Worm (Caenorhabditis elegans) whole organism, early embryonic: Measurements from ENCODE around the gene K08B12.3.

ENCODE experiments used
- B0310.2 ChIP-seq: sonication (generic microtip); optimal IDR thresholded peaks from 2 replicates; lab custom pipeline; 2016; ENCODE audit warnings: mild to moderate bottlenecking, missing genetic modification characterization, missing compliant biosample characterization
- F13C5.2 ChIP-seq: sonication (generic microtip); optimal IDR thresholded peaks from 2 replicates; lab custom pipeline; 2017; ENCODE audit warnings: mild to moderate bottlenecking, missing genetic modification characterization, inconsistent platforms, missing compliant biosample characterization
- aly-1 ChIP-seq: sonication (generic microtip); optimal IDR thresholded peaks from 2 replicates; lab custom pipeline; 2016; ENCODE audit warnings: missing genetic modification characterization, missing compliant biosample characterization
- ama-1 ChIP-seq: fragments of 150-350 bp; optimal IDR thresholded peaks from 2 replicates; lab custom pipeline; 2014
- ceh-13 ChIP-seq: fragments of 200-800 bp; sonication (Bioruptor generic); optimal IDR thresholded peaks from 2 replicates; lab custom pipeline; 2018; ENCODE audit warnings: mild to moderate bottlenecking, missing genetic modification characterization, missing compliant biosample characterization
- ceh-36 ChIP-seq: sonication (generic microtip); optimal IDR thresholded peaks from 2 replicates; lab custom pipeline; 2016; ENCODE audit warnings: missing genetic modification characterization, inconsistent platforms, missing compliant biosample characterization
- ets-7 ChIP-seq: sonication (generic microtip); optimal IDR thresholded peaks from 2 replicates; lab custom pipeline; 2016; ENCODE audit warnings: missing genotype, missing genetic modification characterization, missing compliant biosample characterization
- flt-1 ChIP-seq: fragments of 200-800 bp; sonication (Bioruptor generic); IDR thresholded peaks from 2 replicates; pipeline ENCODE4 v1.3.6; 2022; ENCODE audit warnings: missing genetic modification characterization, missing compliant biosample characterization
- hmbx-1 ChIP-seq: sonication (generic microtip); optimal IDR thresholded peaks from 2 replicates; lab custom pipeline; 2016; ENCODE audit warnings: mild to moderate bottlenecking, missing genetic modification characterization, missing compliant biosample characterization
- hmg-4 ChIP-seq: fragments of 200-800 bp; sonication (Bioruptor generic); optimal IDR thresholded peaks from 2 replicates; lab custom pipeline; 2018; ENCODE audit warnings: mild to moderate bottlenecking, missing genetic modification characterization, missing compliant biosample characterization
- hnd-1 ChIP-seq: sonication (generic microtip); optimal IDR thresholded peaks from 2 replicates; lab custom pipeline; 2016; ENCODE audit warnings: missing genetic modification characterization, missing compliant biosample characterization
- pes-1 ChIP-seq: fragments of 200-800 bp; sonication (Bioruptor generic); IDR thresholded peaks from 2 replicates; pipeline ENCODE4 v1.3.6; 2022; ENCODE audit warnings: missing genetic modification reagents, missing genetic modification characterization, missing compliant biosample characterization
- scrt-1 ChIP-seq: fragments of 200-800 bp; sonication (Bioruptor generic); IDR thresholded peaks from 2 replicates; pipeline ENCODE4 v1.3.6; 2022; ENCODE audit warnings: missing genetic modification characterization, missing compliant biosample characterization
- sea-1 ChIP-seq: fragments of 200-800 bp; sonication (Bioruptor generic); conservative IDR thresholded peaks from 2 replicates; pipeline ENCODE4 v1.3.6; 2022; ENCODE audit warnings: missing genetic modification characterization, missing compliant biosample characterization
- tbx-11 ChIP-seq: fragments of 200-800 bp; sonication (Bioruptor generic); IDR thresholded peaks from 2 replicates; pipeline ENCODE4 v1.3.6; 2022; ENCODE audit warnings: missing genetic modification characterization, missing compliant biosample characterization
- tbx-37 ChIP-seq: fragments of 200-800 bp; sonication (Bioruptor generic); conservative IDR thresholded peaks from 2 replicates; pipeline ENCODE4 v1.3.6; 2022; ENCODE audit warnings: missing genetic modification reagents, missing genetic modification characterization, missing compliant biosample characterization
- tra-4 ChIP-seq: sonication (generic microtip); optimal IDR thresholded peaks from 2 replicates; lab custom pipeline; 2017; ENCODE audit warnings: missing genetic modification characterization, missing compliant biosample characterization

The K08B12.3 gene

ce11 chrV:6253936-6254335, 19.0 kb downstream of the K08B12.3 start:
- TF ChIP-seq flt-1 (GFP tag; lab: Robert Waterston, UW) (no peak), tra-4 (tag; lab: Kevin White, UChicago) (no peak), hmbx-1 (tag; lab: Kevin White, UChicago) (no peak), ets-7 (tag; lab: Kevin White, UChicago) (no peak), hmg-4 (GFP tag; lab: Kevin White, UChicago) (no peak), ceh-36 (no peak), pes-1 (GFP tag; lab: Robert Waterston, UW) (no peak), tbx-11 (GFP tag; lab: Robert Waterston, UW) (no peak), B0310.2 (tag; lab: Kevin White, UChicago) (no peak), F13C5.2 (tag; lab: Kevin White, UChicago) (no peak), sea-1 (GFP tag; lab: Robert Waterston, UW) (no peak), ceh-13 (GFP tag; lab: Kevin White, UChicago) (no peak), tbx-37 (GFP tag; lab: Robert Waterston, UW) (no peak), hnd-1 (tag; lab: Kevin White, UChicago) (no peak), ama-1 (lab: Kevin White, UChicago) (no peak), aly-1 (tag; lab: Kevin White, UChicago) (no peak), scrt-1 (GFP tag; lab: Robert Waterston, UW) (no peak)

- no peak for TF ChIP-seq sea-1 (GFP tag; lab: Robert Waterston, UW)
- no peak for TF ChIP-seq aly-1 (tag; lab: Kevin White, UChicago)
- TF ChIP-seq F13C5.2 (tag; lab: Kevin White, UChicago): no peak
- TF ChIP-seq hnd-1 (tag; lab: Kevin White, UChicago): no peak
- no peak for TF ChIP-seq flt-1 (GFP tag; lab: Robert Waterston, UW)
- TF ChIP-seq ama-1 (lab: Kevin White, UChicago): no peak
- no peak for TF ChIP-seq hmbx-1 (tag; lab: Kevin White, UChicago)
- no peak for TF ChIP-seq B0310.2 (tag; lab: Kevin White, UChicago)
- TF ChIP-seq scrt-1 (GFP tag; lab: Robert Waterston, UW): no peak
These were observed 24.2 kb downstream of the K08B12.3 start, which contains the start of gene K08B12.1 for ce11 chrV:6259139-6259538. K08B12.1 (plus strand) TSS chrV:6259367.

ce11 chrV:6267237-6267812, 32.3 kb downstream of the K08B12.3 start, which contains the start of gene mrck-1:
mrck-1 (minus strand) TSS chrV:6267287.
- TF ChIP-seq tbx-37 (GFP tag; lab: Robert Waterston, UW) (peak; percentile 76), flt-1 (GFP tag; lab: Robert Waterston, UW) (peak; percentile 71), ama-1 (lab: Kevin White, UChicago) (no peak), hmg-4 (GFP tag; lab: Kevin White, UChicago) (peak; percentile 95), ceh-36 (peak; percentile 54), ets-7 (tag; lab: Kevin White, UChicago) (peak; percentile 33), scrt-1 (GFP tag; lab: Robert Waterston, UW) (peak; percentile 74), hmbx-1 (tag; lab: Kevin White, UChicago) (no peak), tbx-11 (GFP tag; lab: Robert Waterston, UW) (peak; percentile 57), tra-4 (tag; lab: Kevin White, UChicago) (no peak), ceh-13 (GFP tag; lab: Kevin White, UChicago) (peak; percentile 37), B0310.2 (tag; lab: Kevin White, UChicago) (peak; percentile 64), F13C5.2 (tag; lab: Kevin White, UChicago) (peak; percentile 95), aly-1 (tag; lab: Kevin White, UChicago) (peak; percentile 82), hnd-1 (tag; lab: Kevin White, UChicago) (no peak), pes-1 (GFP tag; lab: Robert Waterston, UW) (no peak; the same call in 1 of the 2 replicates), sea-1 (GFP tag; lab: Robert Waterston, UW) (peak; percentile 77)

- TF ChIP-seq tra-4 (tag; lab: Kevin White, UChicago): no peak
- TF ChIP-seq tbx-11 (GFP tag; lab: Robert Waterston, UW): no peak
- TF ChIP-seq F13C5.2 (tag; lab: Kevin White, UChicago): no peak
- no peak for TF ChIP-seq sea-1 (GFP tag; lab: Robert Waterston, UW)
- TF ChIP-seq hmbx-1 (tag; lab: Kevin White, UChicago): no peak
- TF ChIP-seq aly-1 (tag; lab: Kevin White, UChicago): no peak
- TF ChIP-seq scrt-1 (GFP tag; lab: Robert Waterston, UW): no peak
- no peak for TF ChIP-seq tbx-37 (GFP tag; lab: Robert Waterston, UW)
- no peak for TF ChIP-seq hmg-4 (GFP tag; lab: Kevin White, UChicago)
- TF ChIP-seq ceh-36: no peak
- no peak for TF ChIP-seq pes-1 (GFP tag; lab: Robert Waterston, UW)
- TF ChIP-seq B0310.2 (tag; lab: Kevin White, UChicago): no peak
- TF ChIP-seq ets-7 (tag; lab: Kevin White, UChicago): no peak
- no peak for TF ChIP-seq flt-1 (GFP tag; lab: Robert Waterston, UW)
- no peak for TF ChIP-seq ama-1 (lab: Kevin White, UChicago)
- no peak for TF ChIP-seq hnd-1 (tag; lab: Kevin White, UChicago)
- no peak for TF ChIP-seq ceh-13 (GFP tag; lab: Kevin White, UChicago)
These were observed 33.0 kb downstream of the K08B12.3 start for ce11 chrV:6267978-6268377.

- no peak for TF ChIP-seq sea-1 (GFP tag; lab: Robert Waterston, UW)
- TF ChIP-seq hnd-1 (tag; lab: Kevin White, UChicago): no peak
- TF ChIP-seq ama-1 (lab: Kevin White, UChicago): no peak
- no peak for TF ChIP-seq hmbx-1 (tag; lab: Kevin White, UChicago)
- no peak for TF ChIP-seq ceh-36
- TF ChIP-seq ceh-13 (GFP tag; lab: Kevin White, UChicago): no peak
- no peak for TF ChIP-seq tra-4 (tag; lab: Kevin White, UChicago)
- no peak for TF ChIP-seq aly-1 (tag; lab: Kevin White, UChicago)
- TF ChIP-seq scrt-1 (GFP tag; lab: Robert Waterston, UW): no peak
- no peak for TF ChIP-seq hmg-4 (GFP tag; lab: Kevin White, UChicago)
These were observed 33.5 kb downstream of the K08B12.3 start for ce11 chrV:6268526-6268925.

ce11 chrV:6268961-6269360, 34.0 kb downstream of the K08B12.3 start:
- TF ChIP-seq ama-1 (lab: Kevin White, UChicago): no peak
